Worm (Caenorhabditis elegans): ENCODE measurements around the gene clec-242.
"Not testable (repeated sequence)": the region's sequence is repeated elsewhere in the genome, so short reads cannot be mapped to it uniquely, and the experiment has no call there.

Gene clec-242

DNA sequence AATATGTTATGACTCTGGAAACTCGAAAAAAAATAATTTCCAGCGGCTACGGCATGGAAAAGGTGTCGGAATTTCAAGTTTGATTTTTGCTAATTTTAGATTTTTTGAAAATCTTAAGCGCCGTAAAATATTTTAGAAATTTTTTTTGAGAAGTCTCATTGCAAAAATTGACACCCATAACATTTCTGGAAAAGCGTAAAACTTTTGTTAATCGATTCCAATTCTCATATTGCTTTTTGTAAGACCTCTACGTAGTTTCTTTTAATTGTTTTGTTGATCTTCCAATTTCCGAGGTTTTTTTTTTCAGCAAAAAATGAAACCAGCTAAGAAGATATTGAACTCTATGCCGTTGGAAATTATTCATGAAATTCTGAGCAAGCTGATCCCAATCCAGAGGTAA, 13.6 kb upstream of the clec-242 start, which contains the start of gene fbxa-85:
Gene fbxa-85 (plus strand): TSS at position 301 of the 400 bp plus-strand sequence.
- no peak for TF ChIP-seq nhr-11 (tag; optimal IDR thresholded peaks at IDR 0.05)
- TF ChIP-seq lsy-2 (tag; optimal IDR thresholded peaks at IDR 0.05): no peak
- TF ChIP-seq skn-1 (tag; optimal IDR thresholded peaks at IDR 0.05): no peak
- no peak for TF ChIP-seq nhr-237 (tag; optimal IDR thresholded peaks at IDR 0.05)
- no peak for TF ChIP-seq mdl-1 (tag; optimal IDR thresholded peaks at IDR 0.05)
- TF ChIP-seq snpc-4 (tag; optimal IDR thresholded peaks at IDR 0.05): no peak
- TF ChIP-seq ceh-82 (tag; optimal IDR thresholded peaks at IDR 0.05): no peak
- no peak for TF ChIP-seq ztf-1 (GFP tag; conservative IDR thresholded peaks at IDR 0.05)
- no peak for TF ChIP-seq ama-1 (optimal IDR thresholded peaks at IDR 0.05)
- no peak for TF ChIP-seq mab-5 (tag; optimal IDR thresholded peaks at IDR 0.05)
- TF ChIP-seq sma-3 (GFP tag; optimal IDR thresholded peaks at IDR 0.05): no peak
- TF ChIP-seq lin-11 (tag; optimal IDR thresholded peaks at IDR 0.05): no peak
- TF ChIP-seq nhr-25 (tag; optimal IDR thresholded peaks at IDR 0.05): no peak
- no peak for TF ChIP-seq nhr-10 (tag; optimal IDR thresholded peaks at IDR 0.05)
- no peak for TF ChIP-seq Y55F3AM.14 (GFP tag; optimal IDR thresholded peaks at IDR 0.05)

- TF ChIP-seq elt-3 (tag; optimal IDR thresholded peaks at IDR 0.05): no peak
- no peak for TF ChIP-seq nhr-23 (tag; optimal IDR thresholded peaks at IDR 0.05)
- peak; percentile 23 for TF ChIP-seq sma-9 (GFP tag; optimal IDR thresholded peaks at IDR 0.05)
- TF ChIP-seq sma-9 (tag; optimal IDR thresholded peaks at IDR 0.05): no peak
- peak; percentile 72 for TF ChIP-seq fos-1 (tag; optimal IDR thresholded peaks at IDR 0.05)
Observed at ce11 chrV:17258244-17258643, 12.9 kb upstream of the clec-242 start.

ce11 chrV:17257637-17258036, 12.3 kb upstream of the clec-242 start:
- TF ChIP-seq blmp-1 (tag; optimal IDR thresholded peaks at IDR 0.05; ENCODE audit: insufficient read depth) (no peak), elt-3 (tag; optimal IDR thresholded peaks at IDR 0.05) (no peak), lin-13 (GFP tag; optimal IDR thresholded peaks at IDR 0.05) (no peak)

DNA sequence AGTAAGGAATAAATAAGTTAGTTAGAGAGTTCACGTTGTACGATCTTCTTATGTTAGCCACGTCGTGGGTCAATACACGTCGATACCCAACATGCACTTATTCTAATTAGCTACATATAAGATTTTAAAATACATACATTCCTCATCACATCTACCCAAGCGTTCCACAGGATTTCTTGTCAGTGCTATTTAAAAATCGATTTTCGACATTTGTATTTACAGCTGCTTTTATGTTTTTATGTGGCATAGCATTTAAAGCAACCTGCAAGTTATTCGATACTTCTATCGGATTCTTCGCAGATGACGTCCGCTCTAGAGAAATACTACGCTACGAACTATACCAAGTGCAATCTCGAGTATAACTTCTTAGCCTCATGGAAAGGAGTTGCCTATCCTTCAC, 10.1 kb upstream of the clec-242 start, which contains the start of gene srh-115:
Gene srh-115 (plus strand): TSS at position 301 of the 400 bp plus-strand sequence.
- TF ChIP-seq C34F6.9 (tag; optimal IDR thresholded peaks at IDR 0.05) (no peak), nhr-23 (tag; optimal IDR thresholded peaks at IDR 0.05) (no peak), nhr-11 (tag; optimal IDR thresholded peaks at IDR 0.05) (no peak), mbf-1 (tag; optimal IDR thresholded peaks at IDR 0.05) (no peak), nhr-237 (tag; optimal IDR thresholded peaks at IDR 0.05) (no peak), crh-2 (tag; optimal IDR thresholded peaks at IDR 0.05) (no peak), peb-1 (tag; optimal IDR thresholded peaks at IDR 0.05) (no peak), lsy-2 (tag; optimal IDR thresholded peaks at IDR 0.05) (no peak), nhr-12 (tag; optimal IDR thresholded peaks at IDR 0.05) (no peak), ceh-82 (tag; optimal IDR thresholded peaks at IDR 0.05) (no peak), fos-1 (tag; optimal IDR thresholded peaks at IDR 0.05) (no peak), F13H6.1 (tag; optimal IDR thresholded peaks at IDR 0.05) (no peak), unc-62 (GFP tag; optimal IDR thresholded peaks at IDR 0.05) (no peak), zag-1 (tag; optimal IDR thresholded peaks at IDR 0.05) (no peak)

ce11 chrV:17255028-17255427, 9.7 kb upstream of the clec-242 start, which contains the start of gene srh-116:
TSS of gene srh-116 (minus strand) at chrV:17255128.
- TF ChIP-seq peb-1, elt-1, nhr-10 (tag; optimal IDR thresholded peaks at IDR 0.05): not testable (repeated sequence)

DNA sequence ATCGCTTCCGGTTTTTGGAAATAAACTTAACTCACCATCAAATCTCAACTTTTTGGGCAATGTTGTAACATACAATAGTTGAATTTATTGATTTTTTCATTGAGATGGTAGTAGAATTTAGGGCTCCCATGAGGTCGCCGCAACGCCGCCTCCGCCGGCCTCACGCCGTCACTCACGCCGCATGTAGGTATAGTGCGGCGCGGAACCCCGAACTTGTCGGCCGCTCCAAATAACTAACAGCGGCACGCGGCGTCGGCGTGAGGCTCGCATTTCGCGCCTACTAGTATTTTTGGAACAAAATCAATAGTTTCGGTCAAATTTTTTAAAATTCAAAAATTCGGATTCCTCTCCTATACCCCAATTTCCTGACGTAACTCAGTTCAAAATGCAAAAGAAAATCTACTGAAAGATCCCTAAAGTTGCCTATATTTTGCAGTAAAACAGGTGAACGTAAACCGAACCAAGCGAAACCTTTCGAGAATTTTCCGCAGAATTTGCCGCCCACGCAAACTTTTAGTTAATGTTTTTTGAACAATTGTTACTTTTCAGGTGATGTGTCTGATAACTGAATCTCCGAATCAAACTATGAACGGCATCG, 6.2 kb upstream of the clec-242 start, which contains the start of gene Y61B8A.6:
Gene Y61B8A.6 (plus strand): TSS at position 548 of the 598 bp plus-strand sequence.
- no peak for TF ChIP-seq ztf-1 (GFP tag; conservative IDR thresholded peaks at IDR 0.05)
- no peak for TF ChIP-seq nhr-77 (tag; optimal IDR thresholded peaks at IDR 0.05)
- TF ChIP-seq R02D3.7 (tag; optimal IDR thresholded peaks at IDR 0.05): no peak
- no peak for TF ChIP-seq unc-39 (tag; optimal IDR thresholded peaks at IDR 0.05)
- TF ChIP-seq gmeb-1 (tag; optimal IDR thresholded peaks at IDR 0.05): no peak
- no peak for TF ChIP-seq nhr-21 (tag; optimal IDR thresholded peaks at IDR 0.05)
- no peak for TF ChIP-seq blmp-1 (tag; optimal IDR thresholded peaks at IDR 0.05; ENCODE audit: insufficient read depth)
- TF ChIP-seq lin-11 (tag; optimal IDR thresholded peaks at IDR 0.05): no peak
